Fruit fly (Drosophila melanogaster): ENCODE data around the gene sip2.

sip2 gene

dm6 chr2L:6922091-6922753 is 41.7 kb downstream of the sip2 start (continued):
- TF ChIP-seq pho (GFP tag; optimal IDR thresholded peaks at IDR 0.05): peak; percentile 50
- no peak for TF ChIP-seq CG6683 (GFP tag; optimal IDR thresholded peaks at IDR 0.05)
- TF ChIP-seq CG5245 (GFP tag; optimal IDR thresholded peaks at IDR 0.05): peak; percentile 55
- TF ChIP-seq CG18476 (GFP tag; optimal IDR thresholded peaks at IDR 0.05): peak; percentile 33
- TF ChIP-seq gcm2 (GFP tag; optimal IDR thresholded peaks at IDR 0.05): peak; percentile 8
- peak; percentile 23 for TF ChIP-seq dm (GFP tag; optimal IDR thresholded peaks at IDR 0.05)
- no peak for TF ChIP-seq fru (optimal IDR thresholded peaks at IDR 0.05)
- no peak; the same call in 1 of the 2 replicates for TF ChIP-seq CG6689 (GFP tag; IDR thresholded peaks at IDR 0.05)
- TF ChIP-seq CG4707 (GFP tag; optimal IDR thresholded peaks at IDR 0.05): no peak
- TF ChIP-seq z (GFP tag; IDR thresholded peaks at IDR 0.05): no peak
- peak; percentile 85 for TF ChIP-seq zfh1 (GFP tag; IDR thresholded peaks at IDR 0.05)
- TF ChIP-seq twi (tag; optimal IDR thresholded peaks at IDR 0.05): no peak
- TF ChIP-seq Hr39 (optimal IDR thresholded peaks at IDR 0.05): no peak
- TF ChIP-seq Myb (GFP tag; optimal IDR thresholded peaks at IDR 0.05): peak; percentile 48
- TF ChIP-seq CG4328 (GFP tag; optimal IDR thresholded peaks at IDR 0.05): no peak
- no peak; the same call in 1 of the 2 replicates for TF ChIP-seq dimm (GFP tag; IDR thresholded peaks at IDR 0.05)
- TF ChIP-seq abd-A (tag; optimal IDR thresholded peaks at IDR 0.05): no peak
- TF ChIP-seq CG8765 (GFP tag; IDR thresholded peaks at IDR 0.05): no peak; the same call in 1 of the 2 replicates
- no peak for TF ChIP-seq CG6272 (GFP tag; IDR thresholded peaks at IDR 0.05)
- peak; percentile 32 for TF ChIP-seq CG3407 (GFP tag; optimal IDR thresholded peaks at IDR 0.05)
- peak; percentile 57 for TF ChIP-seq CG10147 (GFP tag; optimal IDR thresholded peaks at IDR 0.05)
- TF ChIP-seq CG17568 (GFP tag; optimal IDR thresholded peaks at IDR 0.05): peak; percentile 77
- no peak for TF ChIP-seq tll (GFP tag; optimal IDR thresholded peaks at IDR 0.05)
- TF ChIP-seq Ssrp (tag; optimal IDR thresholded peaks at IDR 0.05): peak; percentile 69
- TF ChIP-seq az2 (GFP tag; optimal IDR thresholded peaks at IDR 0.05): peak; percentile 75
- peak; percentile 33 for TF ChIP-seq NK7.1 (GFP tag; optimal IDR thresholded peaks at IDR 0.05)
- no peak for TF ChIP-seq usp (GFP tag; optimal IDR thresholded peaks at IDR 0.05)
- TF ChIP-seq Hmr (GFP tag; optimal IDR thresholded peaks at IDR 0.05): no peak
- TF ChIP-seq Hand (GFP tag; optimal IDR thresholded peaks at IDR 0.05): no peak
- no peak; the same call in 1 of the 2 replicates for TF ChIP-seq ranshi (GFP tag; IDR thresholded peaks at IDR 0.05)
- TF ChIP-seq kni (GFP tag; optimal IDR thresholded peaks at IDR 0.05): peak; percentile 31
- TF ChIP-seq CG10979 (tag; optimal IDR thresholded peaks at IDR 0.05): peak; percentile 78
- peak; percentile 96 for TF ChIP-seq Ets65A (GFP tag)
- TF ChIP-seq E2f1 (GFP tag; IDR thresholded peaks at IDR 0.05): peak; percentile 53; the same call in 1 of the 2 replicates
- no peak for TF ChIP-seq hth (optimal IDR thresholded peaks at IDR 0.05)
- TF ChIP-seq CG42726 (GFP tag; IDR thresholded peaks at IDR 0.05; ENCODE audit: partially characterized antibody): no peak
- TF ChIP-seq CG3065 (GFP tag; optimal IDR thresholded peaks at IDR 0.05): no peak
- TF ChIP-seq CG10543 (GFP tag; optimal IDR thresholded peaks at IDR 0.05): no peak
- peak; percentile 68 for TF ChIP-seq CG17385 (GFP tag; optimal IDR thresholded peaks at IDR 0.05)
- TF ChIP-seq CG30403 (GFP tag; optimal IDR thresholded peaks at IDR 0.05): peak; percentile 74
- no peak for TF ChIP-seq CG8281 (tag; optimal IDR thresholded peaks at IDR 0.05)
- no peak for TF ChIP-seq ash1 (GFP tag; optimal IDR thresholded peaks at IDR 0.05)
- peak; percentile 47 for TF ChIP-seq Dad (GFP tag; optimal IDR thresholded peaks at IDR 0.05)
- no peak for TF ChIP-seq grn (GFP tag; optimal IDR thresholded peaks at IDR 0.05)
- no peak for TF ChIP-seq CG13287 (GFP tag; IDR thresholded peaks at IDR 0.05; ENCODE audit: partially characterized antibody)
- no peak for TF ChIP-seq fd102C (GFP tag; optimal IDR thresholded peaks at IDR 0.05)
- TF ChIP-seq CG2678 (tag; optimal IDR thresholded peaks at IDR 0.05): no peak
- TF ChIP-seq CG15696 (tag; optimal IDR thresholded peaks at IDR 0.05): peak; percentile 38
- TF ChIP-seq dpn (GFP tag; optimal IDR thresholded peaks at IDR 0.05): peak; percentile 59 to 75
- TF ChIP-seq yki (optimal IDR thresholded peaks at IDR 0.05): no peak
- no peak for TF ChIP-seq Sox102F (GFP tag; optimal IDR thresholded peaks at IDR 0.05)

All from whole organism, embryonic.